Fruit fly (Drosophila melanogaster): ENCODE data around the gene CG31642.

CG31642 gene

DNA sequence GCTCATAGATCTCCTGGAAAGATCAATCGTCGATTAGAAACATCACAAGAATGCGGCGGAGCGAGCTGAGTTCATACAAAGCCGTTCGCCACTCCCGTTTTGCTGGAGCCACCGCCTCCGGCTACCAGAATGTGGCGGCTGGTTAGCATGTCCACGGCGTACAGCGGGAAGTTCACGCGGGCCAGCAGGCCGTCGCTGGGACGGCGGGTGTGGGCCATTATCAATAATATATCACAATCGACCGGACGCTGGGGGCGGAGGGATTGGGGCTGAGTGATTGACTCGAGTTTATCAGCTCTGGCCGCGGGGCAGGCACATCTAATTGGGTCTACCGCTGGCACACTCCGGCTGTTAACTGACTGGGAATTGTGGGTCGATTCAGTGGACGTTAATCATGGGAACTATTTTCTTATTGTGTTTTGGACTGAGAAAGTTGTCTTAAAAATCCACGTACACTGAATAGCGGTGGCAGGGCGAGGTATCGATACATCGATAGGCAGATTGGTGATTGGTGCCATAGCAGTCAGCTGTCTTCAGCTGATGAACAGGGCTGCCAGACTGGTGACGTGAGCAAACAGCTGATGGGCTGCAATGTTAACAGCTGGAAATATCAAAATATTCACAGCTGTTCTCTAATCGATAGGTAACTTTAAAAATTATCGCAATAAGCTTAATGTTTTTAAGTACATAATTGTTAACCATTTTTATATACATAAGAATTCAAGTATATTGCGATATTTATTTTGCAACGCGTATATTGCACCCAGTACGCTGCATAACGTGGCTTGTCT, 19.6 kb upstream of the CG31642 start, which contains the start of gene CG9175 (continued):
- TF ChIP-seq sens-2 (GFP tag; IDR thresholded peaks at IDR 0.05) (no peak), Atf-2 (GFP tag; optimal IDR thresholded peaks at IDR 0.05) (peak; percentile 7), CG31224 (GFP tag; IDR thresholded peaks at IDR 0.05) (no peak), fd96Cb (tag; optimal IDR thresholded peaks at IDR 0.05) (no peak), otp (GFP tag; IDR thresholded peaks at IDR 0.05) (no peak), phol (tag; optimal IDR thresholded peaks at IDR 0.05) (peak; percentile 51), schlank (tag; optimal IDR thresholded peaks at IDR 0.05) (no peak), CG5245 (GFP tag; optimal IDR thresholded peaks at IDR 0.05) (no peak), Meics (GFP tag; optimal IDR thresholded peaks at IDR 0.05) (peak; percentile 42), org-1 (GFP tag; optimal IDR thresholded peaks at IDR 0.05) (no peak), Poxn (GFP tag; IDR thresholded peaks at IDR 0.05) (no peak), dysf (GFP tag; IDR thresholded peaks at IDR 0.05) (no peak), Lhr (GFP tag; optimal IDR thresholded peaks at IDR 0.05) (peak; percentile 83), crp (GFP tag; optimal IDR thresholded peaks at IDR 0.05) (peak; percentile 100), Dref (GFP tag; IDR thresholded peaks at IDR 0.05) (peak; percentile 100), Rfx (GFP tag; IDR thresholded peaks at IDR 0.05) (peak; percentile 66), CG7271 (tag; optimal IDR thresholded peaks at IDR 0.05) (peak; percentile 34), CG6791 (GFP tag; IDR thresholded peaks at IDR 0.05; ENCODE audit: partially characterized antibody) (peak; percentile 94), Sry-β (GFP tag; optimal IDR thresholded peaks at IDR 0.05) (peak; percentile 35), Awh (GFP tag; IDR thresholded peaks at IDR 0.05) (no peak), vnd (GFP tag; IDR thresholded peaks at IDR 0.05; ENCODE audit: partially characterized antibody) (peak; percentile 87), bsh (GFP tag; optimal IDR thresholded peaks at IDR 0.05) (peak in 1 of 2 experiments; percentile 24), bigmax (GFP tag; optimal IDR thresholded peaks at IDR 0.05) (peak; percentile 15), dati (GFP tag; IDR thresholded peaks at IDR 0.05) (no peak), CG9609 (GFP tag; optimal IDR thresholded peaks at IDR 0.05) (no peak), CG16863 (GFP tag; optimal IDR thresholded peaks at IDR 0.05) (no peak), lilli (GFP tag; optimal IDR thresholded peaks at IDR 0.05) (peak; percentile 41), CG10147 (GFP tag; optimal IDR thresholded peaks at IDR 0.05) (no peak), tap (tag; optimal IDR thresholded peaks at IDR 0.05) (peak; percentile 42), jigr1 (GFP tag; IDR thresholded peaks at IDR 0.05) (no peak; the same call in 2 of the 3 replicates), fru (optimal IDR thresholded peaks at IDR 0.05) (no peak), shn (GFP tag; optimal IDR thresholded peaks at IDR 0.05) (no peak), rib (GFP tag; IDR thresholded peaks at IDR 0.05) (peak; percentile 33; the same call in 1 of the 2 replicates), CG11085 (GFP tag; IDR thresholded peaks at IDR 0.05) (no peak; the same call in 1 of the 2 replicates), H2.0 (GFP tag; IDR thresholded peaks at IDR 0.05) (no peak), odd (GFP tag; optimal IDR thresholded peaks at IDR 0.05) (no peak), sob (GFP tag; IDR thresholded peaks at IDR 0.05) (peak; percentile 74), CG12769 (tag; optimal IDR thresholded peaks at IDR 0.05) (no peak), Ets97D (GFP tag; optimal IDR thresholded peaks at IDR 0.05) (peak; percentile 82), CG3065 (GFP tag; optimal IDR thresholded peaks at IDR 0.05) (no peak), NFAT (GFP tag; IDR thresholded peaks at IDR 0.05) (peak; percentile 49; the same call in 1 of the 2 replicates), tup (GFP tag; optimal IDR thresholded peaks at IDR 0.05) (no peak), Bgb (GFP tag; IDR thresholded peaks at IDR 0.05; ENCODE audit: partially characterized antibody) (peak; percentile 98), Drgx (GFP tag; IDR thresholded peaks at IDR 0.05) (0 out of 2 replicates have a peak, but pooled peaks have one; percentile 24), CG31441 (GFP tag; IDR thresholded peaks at IDR 0.05) (no peak), disco-r (GFP tag; optimal IDR thresholded peaks at IDR 0.05) (no peak), CG17568 (GFP tag; optimal IDR thresholded peaks at IDR 0.05) (no peak), CG11247 (GFP tag; IDR thresholded peaks at IDR 0.05) (0 out of 2 replicates have a peak, but pooled peaks have one; percentile 13), CG6765 (GFP tag; optimal IDR thresholded peaks at IDR 0.05) (no peak), inv (GFP tag; IDR thresholded peaks at IDR 0.05; ENCODE audit: partially characterized antibody) (peak; percentile 94)

All from whole organism, embryonic.